Worm (Caenorhabditis elegans) whole organism, young adult: Measurements from ENCODE around the gene F48C5.2.

Experiments used
- Y79H2A.3 ChIP-seq: fragments of 200-800 bp; sonication (Bioruptor generic); conservative IDR thresholded peaks from 2 replicates; pipeline ENCODE4 v1.3.6; 2022; ENCODE audit warnings: missing genetic modification reagents, missing genetic modification characterization, missing compliant biosample characterization
- attf-6 ChIP-seq: fragments of 200-800 bp; sonication (Bioruptor generic); IDR thresholded peaks from 2 replicates; pipeline ENCODE4 v1.3.6; 2022; ENCODE audit warnings: missing genetic modification reagents, missing genetic modification characterization, missing compliant biosample characterization
- lin-40 ChIP-seq: sonication (generic microtip); optimal IDR thresholded peaks from 2 replicates; lab custom pipeline; 2016; ENCODE audit warnings: missing genetic modification characterization, mild to moderate bottlenecking, missing compliant biosample characterization, missing genotype, missing genetic modification reagents
- sdz-38 ChIP-seq: sonication (generic microtip); optimal IDR thresholded peaks from 2 replicates; lab custom pipeline; 2016; ENCODE audit warnings: missing genotype, missing genetic modification characterization, missing compliant biosample characterization
- ztf-3 ChIP-seq: fragments of 200-800 bp; sonication (Bioruptor generic); optimal IDR thresholded peaks from 2 replicates; lab custom pipeline; 2018; ENCODE audit warnings: mild to moderate bottlenecking, missing genetic modification characterization, missing compliant biosample characterization

DNA sequence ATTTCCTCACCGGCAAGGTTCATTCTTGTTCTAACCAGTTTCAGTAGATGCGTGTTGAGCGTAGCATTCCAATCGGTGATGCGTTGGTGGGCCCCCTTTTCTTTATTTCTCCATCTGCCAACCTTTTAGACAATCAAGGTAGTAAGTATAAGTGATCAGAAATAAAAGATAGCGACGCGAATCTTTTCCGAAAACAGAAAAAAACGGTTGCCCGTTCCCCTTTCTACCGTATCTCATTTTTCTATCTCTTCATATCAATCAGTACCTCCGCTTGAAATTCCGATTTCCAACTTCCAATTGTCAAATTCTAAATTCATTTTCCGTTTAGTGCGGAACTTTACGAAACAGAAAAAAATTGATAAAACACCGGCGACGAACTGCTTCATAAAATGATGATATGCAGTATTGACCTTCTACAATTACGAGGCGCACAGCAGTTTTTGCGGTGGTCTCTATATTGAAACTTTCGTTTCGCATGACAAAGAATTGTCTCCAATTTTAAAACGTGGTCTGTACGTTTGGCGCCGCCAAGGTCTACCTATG, 25.3 kb upstream of the F48C5.2 start:
- no peak for TF ChIP-seq Y79H2A.3 (GFP tag; lab: Robert Waterston, UW)
- no peak for TF ChIP-seq lin-40 (tag; lab: Kevin White, UChicago)
- no peak for TF ChIP-seq attf-6 (GFP tag; lab: Robert Waterston, UW)
- TF ChIP-seq sdz-38 (tag; lab: Kevin White, UChicago) = no peak
- TF ChIP-seq ztf-3 = no peak
